Fruit fly (Drosophila melanogaster): Measurements from ENCODE around the gene daed.

The daed gene

dm6 chr2L:2189100-2189499, 27.0 kb downstream of the daed start (continued):
- TF ChIP-seq onecut (GFP tag; IDR thresholded peaks at IDR 0.05) (peak; percentile 43; the same call in 1 of the 2 replicates), CG1647 (GFP tag; optimal IDR thresholded peaks at IDR 0.05) (no peak), CG13123 (GFP tag; optimal IDR thresholded peaks at IDR 0.05) (peak; percentile 35), sens (GFP tag) (peak; percentile 98), CG7271 (tag; optimal IDR thresholded peaks at IDR 0.05) (no peak), CG12236 (GFP tag; optimal IDR thresholded peaks at IDR 0.05) (peak; percentile 45), esg (GFP tag; conservative IDR thresholded peaks at IDR 0.05) (peak; percentile 40; the same call in 1 of the 2 replicates), CG18764 (GFP tag; optimal IDR thresholded peaks at IDR 0.05) (peak; percentile 60), CG30403 (GFP tag; optimal IDR thresholded peaks at IDR 0.05) (peak; percentile 60), croc (GFP tag; conservative IDR thresholded peaks at IDR 0.05) (peak; percentile 72), Dp (GFP tag; optimal IDR thresholded peaks at IDR 0.05) (no peak), CG16779 (GFP tag; IDR thresholded peaks at IDR 0.05) (no peak), Med (GFP tag) (peak; percentile 92), Hand (GFP tag; optimal IDR thresholded peaks at IDR 0.05) (no peak), CG7372 (GFP tag; IDR thresholded peaks at IDR 0.05) (peak; percentile 23; the same call in 1 of the 2 replicates), YL-1 (GFP tag; optimal IDR thresholded peaks at IDR 0.05) (no peak), trh (GFP tag; optimal IDR thresholded peaks at IDR 0.05) (no peak), grn (GFP tag; optimal IDR thresholded peaks at IDR 0.05) (no peak), ci (GFP tag; IDR thresholded peaks at IDR 0.05) (peak; percentile 77), zfh1 (GFP tag; IDR thresholded peaks at IDR 0.05) (peak; percentile 91), vnd (GFP tag; IDR thresholded peaks at IDR 0.05; ENCODE audit: partially characterized antibody) (no peak), CG6854 (GFP tag; optimal IDR thresholded peaks at IDR 0.05) (no peak), kay (GFP tag; optimal IDR thresholded peaks at IDR 0.05) (peak; percentile 25), CG8089 (GFP tag; optimal IDR thresholded peaks at IDR 0.05) (peak; percentile 75), Bteb2 (GFP tag; optimal IDR thresholded peaks at IDR 0.05) (no peak), ttk (GFP tag; IDR thresholded peaks at IDR 0.05) (no peak; the same call in 1 of the 2 replicates), fu2 (GFP tag; optimal IDR thresholded peaks at IDR 0.05) (no peak), slbo (GFP tag; IDR thresholded peaks at IDR 0.05) (no peak), Hsf (GFP tag; optimal IDR thresholded peaks at IDR 0.05) (peak; percentile 76), CG3281 (GFP tag; optimal IDR thresholded peaks at IDR 0.05) (no peak), rib (GFP tag; IDR thresholded peaks at IDR 0.05) (no peak), CG1603 (tag; optimal IDR thresholded peaks at IDR 0.05) (peak; percentile 88), CG17328 (GFP tag; IDR thresholded peaks at IDR 0.05) (peak; percentile 85), CG17385 (GFP tag; optimal IDR thresholded peaks at IDR 0.05) (peak; percentile 17), Awh (GFP tag; IDR thresholded peaks at IDR 0.05) (peak; percentile 71; the same call in 1 of the 2 replicates), bab2 (GFP tag; optimal IDR thresholded peaks at IDR 0.05) (peak; percentile 62), CG10366 (GFP tag; IDR thresholded peaks at IDR 0.05) (peak; percentile 37; the same call in 1 of the 2 replicates), Hr39 (optimal IDR thresholded peaks at IDR 0.05) (no peak), lilli (GFP tag; optimal IDR thresholded peaks at IDR 0.05) (peak; percentile 56), Abd-B (GFP tag; optimal IDR thresholded peaks at IDR 0.05) (peak; percentile 54), CG8924 (tag; optimal IDR thresholded peaks at IDR 0.05) (peak; percentile 69), pros (GFP tag; optimal IDR thresholded peaks at IDR 0.05) (no peak), CG16815 (GFP tag; optimal IDR thresholded peaks at IDR 0.05) (peak; percentile 72), inv (GFP tag; IDR thresholded peaks at IDR 0.05; ENCODE audit: partially characterized antibody) (no peak), Mrtf (GFP tag; IDR thresholded peaks at IDR 0.05) (no peak), CG30020 (tag; optimal IDR thresholded peaks at IDR 0.05) (peak; percentile 22), CG9215 (GFP tag; IDR thresholded peaks at IDR 0.05) (no peak), CG14710 (tag; optimal IDR thresholded peaks at IDR 0.05) (peak; percentile 85), Dref (GFP tag; IDR thresholded peaks at IDR 0.05) (no peak), CG4820 (GFP tag; optimal IDR thresholded peaks at IDR 0.05) (peak; percentile 81), Nf-YB (GFP tag; optimal IDR thresholded peaks at IDR 0.05) (peak; percentile 36), CG2199 (GFP tag; IDR thresholded peaks at IDR 0.05) (no peak), bowl (GFP tag; IDR thresholded peaks at IDR 0.05) (no peak)
